Worm (Caenorhabditis elegans): ENCODE measurements around the gene C44H4.6.

ce11 chrX:14633679-14634078, 34.5 kb upstream of the C44H4.6 start:
- TF ChIP-seq ceh-13 (GFP tag; optimal IDR thresholded peaks at IDR 0.05) (no peak), tbx-11 (GFP tag; IDR thresholded peaks at IDR 0.05) (no peak), ets-7 (tag; optimal IDR thresholded peaks at IDR 0.05) (no peak), scrt-1 (GFP tag; IDR thresholded peaks at IDR 0.05) (no peak), B0310.2 (tag; optimal IDR thresholded peaks at IDR 0.05) (no peak), ceh-36 (tag; optimal IDR thresholded peaks at IDR 0.05) (no peak), flt-1 (GFP tag; IDR thresholded peaks at IDR 0.05) (no peak), hmbx-1 (tag; optimal IDR thresholded peaks at IDR 0.05) (no peak)

Measured in whole organism, early embryonic.